Worm (Caenorhabditis elegans): ENCODE data around the gene srd-49.

DNA sequence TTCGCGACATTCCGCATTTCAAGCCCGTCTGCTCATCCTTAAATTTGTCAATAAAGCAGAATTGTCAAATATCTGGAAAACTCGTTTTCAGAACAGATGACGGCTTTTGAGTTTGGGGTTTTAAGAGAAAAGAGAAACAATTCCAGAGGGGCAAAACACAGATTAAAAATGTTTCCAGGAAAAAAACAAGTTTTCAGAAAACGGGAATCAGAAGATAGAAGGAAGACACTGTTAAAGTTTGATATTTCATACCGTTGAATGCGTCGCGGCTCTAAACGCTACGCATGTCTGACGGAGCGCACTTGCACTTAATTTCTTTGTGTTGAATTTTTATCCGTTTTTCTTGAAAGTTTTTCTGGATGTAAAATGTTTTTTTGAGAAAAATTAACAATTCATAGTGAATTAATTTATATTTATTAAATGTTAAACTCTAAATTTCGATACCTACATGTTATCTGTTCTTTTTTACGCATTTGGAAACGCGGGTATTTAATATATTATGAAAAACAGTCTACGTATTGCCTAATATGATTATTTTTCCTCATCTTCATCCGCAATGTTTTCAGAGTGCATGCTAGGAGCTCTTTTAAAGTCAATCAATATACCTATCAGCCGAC, 39.7 kb downstream of the srd-49 start, which contains the start of the genes C08B6.18, wdr-20 and C08B6.8:
- TF ChIP-seq ref-1 (GFP tag; conservative IDR thresholded peaks at IDR 0.05) (no peak), klf-2 (GFP tag; conservative IDR thresholded peaks at IDR 0.05) (no peak), flt-1 (GFP tag; IDR thresholded peaks at IDR 0.05) (no peak), tab-1 (GFP tag; IDR thresholded peaks at IDR 0.05) (no peak), T22C8.4 (GFP tag; IDR thresholded peaks at IDR 0.05) (no peak), ztf-23 (GFP tag; IDR thresholded peaks at IDR 0.05) (no peak), ztf-29 (GFP tag; IDR thresholded peaks at IDR 0.05) (no peak), cog-1 (tag; optimal IDR thresholded peaks at IDR 0.05) (no peak), med-1 (GFP tag; optimal IDR thresholded peaks at IDR 0.05; ENCODE audit: insufficient read depth) (no peak)
